Worm (Caenorhabditis elegans) whole organism, L4 larva: ENCODE data around the gene Y43F8C.3.

ENCODE experiments used
- Y5F2A.4 ChIP-seq: fragments of 200-800 bp; sonication (Bioruptor generic); optimal IDR thresholded peaks from 2 replicates; lab custom pipeline; 2018; ENCODE audit warnings: mild to moderate bottlenecking, missing genetic modification characterization, missing compliant biosample characterization
- aly-2 ChIP-seq: sonication (generic microtip); optimal IDR thresholded peaks from 2 replicates; lab custom pipeline; 2018; ENCODE audit warnings: missing biosample characterization, missing genetic modification characterization
- ceh-28 ChIP-seq: fragments of 150-350 bp; optimal IDR thresholded peaks from 2 replicates; lab custom pipeline; 2014; ENCODE audit warnings: missing biosample characterization, missing genetic modification reagents, missing genetic modification characterization
- ceh-32 ChIP-seq: sonication (generic microtip); optimal IDR thresholded peaks from 2 replicates; lab custom pipeline; 2016; ENCODE audit warnings: mild to moderate bottlenecking, missing genetic modification characterization, missing compliant biosample characterization; ENCODE audit not compliant: poor library complexity
- ceh-44 ChIP-seq: fragments of 200-800 bp; sonication (Bioruptor generic); IDR thresholded peaks from 2 replicates; pipeline ENCODE4 v1.3.6; 2022; ENCODE audit warnings: missing genetic modification reagents, missing genetic modification characterization, missing compliant biosample characterization
- daf-16 ChIP-seq, 3 experiments: sonication (generic microtip); optimal IDR thresholded peaks; 2 replicates each; lab custom pipeline; 2016 to 2017; ENCODE audit warnings: missing genetic modification characterization in 3 of 3, missing genetic modification reagents in 3 of 3, mild to moderate bottlenecking in 2 of 3, missing compliant biosample characterization in 2 of 3, missing biosample characterization in 1 of 3, moderate library complexity in 1 of 3
- daf-19 ChIP-seq: fragments of 200-800 bp; sonication (Bioruptor generic); conservative IDR thresholded peaks from 2 replicates; pipeline ENCODE4 v1.3.6; 2022; ENCODE audit warnings: missing genetic modification characterization, missing compliant biosample characterization
- daf-8 ChIP-seq: fragments of 200-800 bp; sonication (Bioruptor generic); IDR thresholded peaks from 2 replicates; pipeline ENCODE4 v1.3.6; 2022; ENCODE audit warnings: missing genetic modification characterization, missing compliant biosample characterization
- fkh-10 ChIP-seq: fragments of 150-350 bp; optimal IDR thresholded peaks from 2 replicates; lab custom pipeline; 2014; ENCODE audit warnings: missing biosample characterization, missing genetic modification reagents, missing genetic modification characterization
- madf-5 ChIP-seq, 2 experiments: fragments of 200-800 bp; sonication (Bioruptor generic); IDR thresholded peaks; 2 replicates each; pipeline ENCODE4 v1.3.6; 2022; ENCODE audit warnings: missing compliant biosample characterization in 2 of 2, missing genetic modification characterization in 2 of 2
- mep-1 ChIP-seq: fragments of 150-350 bp; sonication (generic microtip); optimal IDR thresholded peaks from 3 replicates; lab custom pipeline; 2014; ENCODE audit warnings: missing biosample characterization, missing genetic modification characterization
- mes-2 ChIP-seq: sonication (generic microtip); optimal IDR thresholded peaks from 2 replicates; lab custom pipeline; 2016; ENCODE audit warnings: missing genotype, mild to moderate bottlenecking, missing genetic modification characterization, missing compliant biosample characterization; ENCODE audit not compliant: poor library complexity, severe bottlenecking
- nhr-41 ChIP-seq: fragments of 200-800 bp; sonication (Bioruptor generic); IDR thresholded peaks from 2 replicates; pipeline ENCODE4 v1.3.6; 2022; ENCODE audit warnings: missing genetic modification reagents, missing genetic modification characterization, missing compliant biosample characterization
- nhr-42 ChIP-seq: fragments of 200-800 bp; sonication (Bioruptor generic); IDR thresholded peaks from 2 replicates; pipeline ENCODE4 v1.3.6; 2022; ENCODE audit warnings: missing genetic modification characterization, missing compliant biosample characterization
- nhr-48 ChIP-seq: sonication (generic microtip); optimal IDR thresholded peaks from 2 replicates; lab custom pipeline; 2016; ENCODE audit warnings: mild to moderate bottlenecking, missing genetic modification characterization, missing compliant biosample characterization
- sdz-12 ChIP-seq: fragments of 200-800 bp; sonication (Bioruptor generic); optimal IDR thresholded peaks from 2 replicates; lab custom pipeline; 2018; ENCODE audit warnings: mild to moderate bottlenecking, missing genetic modification characterization, missing compliant biosample characterization
- set-16 ChIP-seq: fragments of 200-800 bp; sonication (Bioruptor generic); IDR thresholded peaks from 2 replicates; pipeline ENCODE4 v1.3.6; 2022; ENCODE audit warnings: missing genetic modification reagents, missing genetic modification characterization, missing compliant biosample characterization
- snpc-1.2 ChIP-seq: fragments of 200-800 bp; sonication (Bioruptor generic); IDR thresholded peaks from 2 replicates; pipeline ENCODE4 v1.3.6; 2022; ENCODE audit warnings: missing genetic modification reagents, missing genetic modification characterization, missing compliant biosample characterization
- snpc-4 ChIP-seq: fragments of 150-350 bp; optimal IDR thresholded peaks from 2 replicates; lab custom pipeline; 2014; ENCODE audit warnings: missing biosample characterization, missing genetic modification characterization
- spr-3 ChIP-seq: fragments of 200-800 bp; sonication (Bioruptor generic); optimal IDR thresholded peaks from 2 replicates; lab custom pipeline; 2018; ENCODE audit warnings: mild to moderate bottlenecking, missing genetic modification characterization, missing compliant biosample characterization
- tra-1 ChIP-seq: fragments of 200-800 bp; sonication (Bioruptor generic); IDR thresholded peaks from 2 replicates; pipeline ENCODE4 v1.3.6; 2022; ENCODE audit warnings: missing genetic modification reagents, missing genetic modification characterization, missing compliant biosample characterization
- unc-130 ChIP-seq: sonication (generic microtip); optimal IDR thresholded peaks from 2 replicates; lab custom pipeline; 2016; ENCODE audit warnings: missing genetic modification reagents, missing genetic modification characterization, missing compliant biosample characterization
- unc-62 ChIP-seq, 3 experiments: fragments of 150-350 bp in 1 of 3; sonication (generic microtip); optimal IDR thresholded peaks in 2 of 3; peaks in 1 of 3; 1 replicate in 1 of 3; 2 replicates in 2 of 3; lab custom pipeline; 2014 to 2017; ENCODE audit warnings: missing biosample characterization in 3 of 3, missing genetic modification characterization in 3 of 3, missing genetic modification reagents in 3 of 3, missing genotype in 1 of 3
- vab-7 ChIP-seq: fragments of 200-800 bp; sonication (Bioruptor generic); IDR thresholded peaks from 2 replicates; pipeline ENCODE4 v1.3.6; 2022; ENCODE audit warnings: missing genetic modification reagents, missing genetic modification characterization, missing compliant biosample characterization
- zfp-2 ChIP-seq: sonication (generic microtip); optimal IDR thresholded peaks from 2 replicates; lab custom pipeline; 2016; ENCODE audit warnings: mild to moderate bottlenecking, missing genetic modification characterization, missing compliant biosample characterization
- zfp-3 ChIP-seq: fragments of 200-800 bp; sonication (Bioruptor generic); conservative IDR thresholded peaks from 2 replicates; pipeline ENCODE4 v1.3.6; 2022; ENCODE audit warnings: missing genetic modification reagents, missing genetic modification characterization, missing compliant biosample characterization
- ztf-7 ChIP-seq: fragments of 150-350 bp; optimal IDR thresholded peaks from 2 replicates; lab custom pipeline; 2014; ENCODE audit warnings: missing biosample characterization, missing genetic modification characterization

Gene Y43F8C.3

ce11 chrV:19635525-19636193 is 13.2 kb upstream of the Y43F8C.3 start:
- 0 out of 2 replicates have a peak, but pooled peaks have one; percentile 10 for TF ChIP-seq ceh-44 (GFP tag; lab: Robert Waterston, UW)
- peak; percentile 95 for TF ChIP-seq ceh-28

ce11 chrV:19634197-19634596 is 11.8 kb upstream of the Y43F8C.3 start:
- TF ChIP-seq sdz-12 (no peak), daf-16 (GFP tag; optimal IDR thresholded peaks at IDR 0.05; lab: Kevin White, UChicago) (no peak), daf-16 (tag; optimal IDR thresholded peaks at IDR 0.05; lab: Kevin White, UChicago) (no peak), unc-62 (GFP tag; optimal IDR thresholded peaks at IDR 0.05 in 1 of 2; lab: Kevin White, UChicago) (peak in 1 of 2 experiments; percentile 48), unc-62 (tag; optimal IDR thresholded peaks at IDR 0.05; lab: Kevin White, UChicago) (no peak), unc-130 (GFP tag; lab: Kevin White, UChicago) (no peak)

- TF ChIP-seq ceh-28: peak; percentile 92
- no peak for TF ChIP-seq zfp-2 (tag; lab: Kevin White, UChicago)
- TF ChIP-seq, all 104 proteins: peak for 1
These were observed 10.5 kb upstream of the Y43F8C.3 start for ce11 chrV:19632948-19633347.

ce11 chrV:19632546-19632945 is 10.1 kb upstream of the Y43F8C.3 start, which contains the start of gene Y43F8C.5:
Gene Y43F8C.5 (minus strand): TSS chrV:19632646.
- TF ChIP-seq zfp-3 (no peak), daf-19 (GFP tag; lab: Robert Waterston, UW) (no peak), daf-8 (no peak), ceh-28 (no peak), vab-7 (GFP tag; lab: Robert Waterston, UW) (no peak), nhr-42 (GFP tag; lab: Robert Waterston, UW) (no peak)

ce11 chrV:19630569-19630968 is 8.1 kb upstream of the Y43F8C.3 start:
- TF ChIP-seq snpc-1.2 (no peak), nhr-41 (GFP tag; lab: Robert Waterston, UW) (no peak), ceh-28 (peak; percentile 91), spr-3 (GFP tag; lab: Kevin White, UChicago) (no peak), ztf-7 (no peak), Y5F2A.4 (GFP tag; lab: Kevin White, UChicago) (no peak)

ce11 chrV:19629973-19630372 is 7.5 kb upstream of the Y43F8C.3 start:
- no peak for TF ChIP-seq aly-2
- no peak for TF ChIP-seq fkh-10 (GFP tag; lab: Kevin White, UChicago)
- no peak for TF ChIP-seq mes-2 (tag; lab: Kevin White, UChicago)
- no peak for TF ChIP-seq ceh-32 (tag; lab: Kevin White, UChicago)
- TF ChIP-seq ceh-28: peak; percentile 98
- no peak for TF ChIP-seq snpc-4 (tag; lab: Kevin White, UChicago)

ce11 chrV:19629544-19629943 is 7.1 kb upstream of the Y43F8C.3 start:
- TF ChIP-seq madf-5 (GFP tag; IDR thresholded peaks at IDR 0.05; lab: Robert Waterston, UW) (0 out of 4 replicates have a peak, but pooled peaks of 1 of the 2 experiments have one; percentile 48), unc-62 (GFP tag; optimal IDR thresholded peaks at IDR 0.05 in 1 of 2; lab: Kevin White, UChicago) (peak in 1 of 2 experiments; percentile 67), unc-62 (tag; optimal IDR thresholded peaks at IDR 0.05; lab: Kevin White, UChicago) (no peak), vab-7 (GFP tag; lab: Robert Waterston, UW) (0 out of 2 replicates have a peak, but pooled peaks have one; percentile 30), set-16 (peak; percentile 40; the same call in 1 of the 2 replicates), mep-1 (tag; lab: Kevin White, UChicago) (no peak), tra-1 (GFP tag; lab: Robert Waterston, UW) (0 out of 2 replicates have a peak, but pooled peaks have one; percentile 5), nhr-48 (tag; lab: Kevin White, UChicago) (no peak)
